Fruit fly (Drosophila melanogaster) whole organism, embryonic: ENCODE measurements around the gene CG6951.

Experiments
- BEAF-32 ChIP-seq: fragments of 200-800 bp; sonication (Bioruptor generic); optimal IDR thresholded peaks from 3 replicates; lab custom pipeline; 2017; ENCODE audit warnings: missing biosample characterization, missing genetic modification characterization, mild to moderate bottlenecking, moderate library complexity, missing genetic modification reagents
- CG1024 ChIP-seq: fragments of 200-800 bp; sonication (Bioruptor generic); IDR thresholded peaks from 2 replicates; pipeline ENCODE4 v1.3.6; 2022; ENCODE audit warnings: missing biosample characterization, missing genetic modification characterization
- CG10267 ChIP-seq: fragments of 200-800 bp; sonication (Bioruptor generic); optimal IDR thresholded peaks from 2 replicates; lab custom pipeline; 2018; ENCODE audit warnings: missing biosample characterization, mild to moderate bottlenecking, missing genetic modification characterization, moderate library complexity
- CG10543 ChIP-seq: fragments of 200-800 bp; sonication (Bioruptor generic); optimal IDR thresholded peaks from 3 replicates; lab custom pipeline; 2017; ENCODE audit warnings: missing biosample characterization, mild to moderate bottlenecking, missing genetic modification characterization, moderate library complexity
- CG13287 ChIP-seq: fragments of 200-800 bp; sonication (Bioruptor generic); IDR thresholded peaks from 2 replicates; pipeline ENCODE4 v1.3.6; 2022; ENCODE audit warnings: missing biosample characterization, missing genetic modification characterization; ENCODE audit not compliant: partially characterized antibody
- CG13624 ChIP-seq: fragments of 200-800 bp; sonication (Bioruptor generic); optimal IDR thresholded peaks from 2 replicates; lab custom pipeline; 2016; ENCODE audit warnings: missing biosample characterization, missing genetic modification characterization
- CG15514 ChIP-seq: fragments of 200-800 bp; sonication (Bioruptor generic); optimal IDR thresholded peaks from 3 replicates; lab custom pipeline; 2017; ENCODE audit warnings: missing biosample characterization, missing genetic modification characterization, mild to moderate bottlenecking, moderate library complexity, missing genetic modification reagents
- CG15601 ChIP-seq: fragments of 200-800 bp; sonication (Bioruptor generic); optimal IDR thresholded peaks from 3 replicates; lab custom pipeline; 2019; ENCODE audit warnings: missing biosample characterization, mild to moderate bottlenecking, missing genetic modification characterization, moderate library complexity
- CG17359 ChIP-seq: fragments of 200-800 bp; sonication (Bioruptor generic); optimal IDR thresholded peaks from 3 replicates; lab custom pipeline; 2018; ENCODE audit warnings: missing biosample characterization, mild to moderate bottlenecking, missing genetic modification characterization, moderate library complexity
- CG17385 ChIP-seq: fragments of 200-800 bp; sonication (Bioruptor generic); optimal IDR thresholded peaks from 3 replicates; lab custom pipeline; 2018; ENCODE audit warnings: missing biosample characterization, mild to moderate bottlenecking, missing genetic modification characterization
- CG2116 ChIP-seq: fragments of 200-800 bp; sonication (Bioruptor generic); optimal IDR thresholded peaks from 3 replicates; lab custom pipeline; 2018; ENCODE audit warnings: missing biosample characterization, mild to moderate bottlenecking, missing genetic modification characterization
- CG32532 ChIP-seq: fragments of 200-800 bp; sonication (Bioruptor generic); IDR thresholded peaks from 2 replicates; pipeline ENCODE4 v1.3.6; 2022; ENCODE audit warnings: missing biosample characterization, missing genetic modification characterization
- CG34376 ChIP-seq: fragments of 200-800 bp; sonication (Bioruptor generic); optimal IDR thresholded peaks from 2 replicates; lab custom pipeline; 2018; ENCODE audit warnings: missing biosample characterization, mild to moderate bottlenecking, missing genetic modification characterization
- CG3726 ChIP-seq: fragments of 200-800 bp; sonication (Bioruptor generic); IDR thresholded peaks from 3 replicates; pipeline ENCODE4, ENCODE4 v1.3.6; 2022; ENCODE audit warnings: missing biosample characterization, missing genetic modification characterization
- CG4617 ChIP-seq: fragments of 200-800 bp; sonication (Bioruptor generic); optimal IDR thresholded peaks from 3 replicates; lab custom pipeline; 2016; ENCODE audit warnings: missing biosample characterization, missing genetic modification characterization, borderline replicate concordance
- CG6272 ChIP-seq: fragments of 200-800 bp; sonication (Bioruptor generic); IDR thresholded peaks from 2 replicates; pipeline ENCODE4 v1.3.6; 2022; ENCODE audit warnings: missing biosample characterization, missing genetic modification characterization
- CG8290 ChIP-seq, 3 experiments: fragments of 200-800 bp; sonication (Bioruptor generic); optimal IDR thresholded peaks; 2 replicates each; lab custom pipeline; 2016 to 2019; ENCODE audit warnings: missing biosample characterization in 3 of 3, missing genetic modification characterization in 3 of 3, mild to moderate bottlenecking in 2 of 3, moderate library complexity in 1 of 3
- Camta ChIP-seq: fragments of 200-800 bp; sonication (Bioruptor generic); optimal IDR thresholded peaks from 2 replicates; lab custom pipeline; 2016; ENCODE audit warnings: missing biosample characterization, missing genetic modification characterization
- D19B ChIP-seq: fragments of 200-800 bp; sonication (Bioruptor generic); optimal IDR thresholded peaks from 2 replicates; lab custom pipeline; 2017; ENCODE audit warnings: missing biosample characterization, mild to moderate bottlenecking, missing genetic modification characterization
- Dip3 ChIP-seq: fragments of 200-800 bp; sonication (Bioruptor generic); optimal IDR thresholded peaks from 3 replicates; lab custom pipeline; 2016; ENCODE audit warnings: missing biosample characterization, missing genetic modification characterization
- E2f1 ChIP-seq: fragments of 200-800 bp; sonication (Bioruptor generic); IDR thresholded peaks from 2 replicates; pipeline ENCODE4 v1.3.6; 2022; ENCODE audit warnings: missing biosample characterization, missing genetic modification characterization
- Fer1 ChIP-seq: fragments of 200-800 bp; sonication (Bioruptor generic); optimal IDR thresholded peaks from 2 replicates; lab custom pipeline; 2017; ENCODE audit warnings: missing biosample characterization, mild to moderate bottlenecking, missing genetic modification characterization
- HLH3B ChIP-seq: fragments of 200-800 bp; sonication (Bioruptor generic); IDR thresholded peaks from 2 replicates; pipeline ENCODE4 v1.3.6; 2022; ENCODE audit warnings: missing biosample characterization, missing genetic modification characterization
- Jarid2 ChIP-seq: fragments of 200-800 bp; sonication (Bioruptor generic); optimal IDR thresholded peaks from 3 replicates; lab custom pipeline; 2017; ENCODE audit warnings: mild to moderate bottlenecking, missing biosample characterization, missing genetic modification reagents, missing genetic modification characterization
- Lim3 ChIP-seq: fragments of 200-800 bp; sonication (Bioruptor generic); IDR thresholded peaks from 2 replicates; pipeline ENCODE4 v1.3.6; 2022; ENCODE audit warnings: missing biosample characterization, missing genetic modification characterization
- Mad ChIP-seq: fragments of 200-800 bp; sonication (Bioruptor generic); optimal IDR thresholded peaks from 2 replicates; lab custom pipeline; 2016; ENCODE audit warnings: missing biosample characterization, missing genetic modification characterization
- Med ChIP-seq: fragments of 200-800 bp; sonication (Bioruptor generic); peaks from one replicate; lab custom pipeline; 2016; ENCODE audit warnings: missing biosample characterization, missing genetic modification characterization, mild to moderate bottlenecking, inconsistent platforms, moderate library complexity
- NC2β ChIP-seq: fragments of 200-800 bp; sonication (Bioruptor generic); optimal IDR thresholded peaks from 2 replicates; lab custom pipeline; 2016; ENCODE audit warnings: missing biosample characterization, missing genetic modification characterization
- Neu2 ChIP-seq: fragments of 200-800 bp; sonication (Bioruptor generic); optimal IDR thresholded peaks from 3 replicates; lab custom pipeline; 2016; ENCODE audit warnings: missing biosample characterization, missing genetic modification characterization, borderline replicate concordance
- Optix ChIP-seq: fragments of 200-800 bp; sonication (Bioruptor generic); IDR thresholded peaks from 3 replicates; pipeline ENCODE4 v1.3.6; 2022; ENCODE audit warnings: missing biosample characterization, missing genetic modification characterization
- Rfx ChIP-seq: fragments of 200-800 bp; sonication (Bioruptor generic); IDR thresholded peaks from 2 replicates; pipeline ENCODE4 v1.3.6; 2022; ENCODE audit warnings: missing biosample characterization, missing genetic modification characterization
- Rx ChIP-seq: fragments of 200-800 bp; sonication (Bioruptor generic); IDR thresholded peaks from 2 replicates; pipeline ENCODE4 v1.3.6; 2022; ENCODE audit warnings: missing biosample characterization, missing genetic modification characterization
- Spps ChIP-seq: fragments of 200-800 bp; sonication (Bioruptor generic); optimal IDR thresholded peaks from 2 replicates; lab custom pipeline; 2018; ENCODE audit warnings: missing biosample characterization, mild to moderate bottlenecking, missing genetic modification characterization
- Stat92E ChIP-seq, 3 experiments: fragments of >200 bp in 2 of 3; fragments of 200-800 bp in 1 of 3; sonication (Bioruptor generic) in 1 of 3; optimal IDR thresholded peaks; 2 replicates each; lab custom pipeline; 2017 to 2019; ENCODE audit warnings: missing biosample characterization in 3 of 3, missing genetic modification characterization in 3 of 3, mild to moderate bottlenecking in 1 of 3, moderate library complexity in 1 of 3
- Taf1 ChIP-seq: fragments of 200-800 bp; sonication (Bioruptor generic); IDR thresholded peaks from 2 replicates; pipeline ENCODE4 v1.3.6; 2022; ENCODE audit warnings: missing biosample characterization, missing genetic modification characterization
- ase ChIP-seq: fragments of 200-800 bp; sonication (Bioruptor generic); IDR thresholded peaks from 3 replicates; pipeline ENCODE4 v1.3.6; 2022; ENCODE audit warnings: missing biosample characterization, missing genetic modification characterization
- caup ChIP-seq: fragments of 200-800 bp; sonication (Bioruptor generic); optimal IDR thresholded peaks from 3 replicates; lab custom pipeline; 2017; ENCODE audit warnings: missing biosample characterization, mild to moderate bottlenecking, missing genetic modification characterization, moderate library complexity; ENCODE audit not compliant: severe bottlenecking
- chinmo ChIP-seq: fragments of 200-800 bp; sonication (Bioruptor generic); IDR thresholded peaks from 4 replicates; pipeline ENCODE4 v1.3.6; 2022; ENCODE audit warnings: missing biosample characterization, missing genetic modification characterization; ENCODE audit not compliant: partially characterized antibody
- dati ChIP-seq: fragments of 200-800 bp; sonication (Bioruptor generic); IDR thresholded peaks from 2 replicates; pipeline ENCODE4 v1.3.6; 2022; ENCODE audit warnings: missing biosample characterization, missing genetic modification characterization
- fu2 ChIP-seq: fragments of 200-800 bp; sonication (Bioruptor generic); optimal IDR thresholded peaks from 2 replicates; lab custom pipeline; 2016; ENCODE audit warnings: missing biosample characterization, missing genetic modification characterization
- gcm ChIP-seq: fragments of 200-800 bp; sonication (Bioruptor generic); optimal IDR thresholded peaks from 2 replicates; lab custom pipeline; 2019; ENCODE audit warnings: missing biosample characterization, mild to moderate bottlenecking, missing genetic modification characterization, moderate library complexity
- hth ChIP-seq: fragments of >200 bp; optimal IDR thresholded peaks from 2 replicates; lab custom pipeline; 2017; ENCODE audit warnings: inconsistent platforms
- p53 ChIP-seq: fragments of 200-800 bp; sonication (Bioruptor generic); optimal IDR thresholded peaks from 2 replicates; lab custom pipeline; 2016; ENCODE audit warnings: missing biosample characterization, missing genetic modification characterization
- pita ChIP-seq: fragments of 200-800 bp; sonication (Bioruptor generic); optimal IDR thresholded peaks from 2 replicates; lab custom pipeline; 2017; ENCODE audit warnings: missing biosample characterization, mild to moderate bottlenecking, missing genetic modification characterization
- psq ChIP-seq: fragments of 200-800 bp; sonication (Bioruptor generic); optimal IDR thresholded peaks from 2 replicates; lab custom pipeline; 2017; ENCODE audit warnings: missing biosample characterization, missing genetic modification characterization
- ro ChIP-seq: fragments of 200-800 bp; sonication (Bioruptor generic); IDR thresholded peaks from 2 replicates; pipeline ENCODE4 v1.3.6; 2022; ENCODE audit warnings: missing biosample characterization, missing genetic modification characterization
- row ChIP-seq: fragments of 200-800 bp; sonication (Bioruptor generic); IDR thresholded peaks from 3 replicates; pipeline ENCODE4 v1.3.6; 2022; ENCODE audit warnings: missing biosample characterization, missing genetic modification characterization
- sens-2 ChIP-seq: fragments of 200-800 bp; sonication (Bioruptor generic); IDR thresholded peaks from 2 replicates; pipeline ENCODE4 v1.3.6; 2022; ENCODE audit warnings: missing biosample characterization, missing genetic modification characterization
- ttk ChIP-seq: fragments of 200-800 bp; sonication (Bioruptor generic); IDR thresholded peaks from 2 replicates; pipeline ENCODE4 v2.1.2; 2022; ENCODE audit warnings: missing biosample characterization, missing genetic modification characterization
- zf30C ChIP-seq: fragments of 200-800 bp; sonication (Bioruptor generic); optimal IDR thresholded peaks from 3 replicates; lab custom pipeline; 2018; ENCODE audit warnings: missing biosample characterization, mild to moderate bottlenecking, missing genetic modification characterization

The CG6951 gene

dm6 chr3L:20198138-20198559 is 42.9 kb upstream of the CG6951 start, which contains the start of gene CG42674 (continued):
- TF ChIP-seq CG17359 (tag; lab: Kevin White, UChicago) (no peak), gcm (GFP tag; lab: Kevin White, UChicago) (no peak), Mad (GFP tag; lab: Kevin White, UChicago) (no peak), Dip3 (GFP tag; lab: Kevin White, UChicago) (no peak), CG10543 (GFP tag; lab: Kevin White, UChicago) (peak; percentile 5), Lim3 (GFP tag; lab: Robert Waterston, UW) (no peak), Rfx (GFP tag; lab: Robert Waterston, UW) (peak; percentile 38; the same call in 1 of the 2 replicates), Rx (GFP tag; lab: Robert Waterston, UW) (no peak), Jarid2 (GFP tag; lab: Kevin White, UChicago) (peak; percentile 89), NC2β (GFP tag; lab: Kevin White, UChicago) (no peak), CG32532 (GFP tag; lab: Robert Waterston, UW) (0 out of 2 replicates have a peak, but pooled peaks have one; percentile 15), Med (GFP tag; lab: Kevin White, UChicago) (peak; percentile 60), E2f1 (no peak), row (GFP tag; lab: Robert Waterston, UW) (peak; percentile 9; the same call in 1 of the 3 replicates), Fer1 (GFP tag; lab: Kevin White, UChicago) (peak; percentile 2), Neu2 (GFP tag; lab: Kevin White, UChicago) (no peak), CG3726 (GFP tag; lab: Robert Waterston, UW) (no peak), CG17385 (GFP tag; lab: Kevin White, UChicago) (peak; percentile 9), CG10267 (tag; lab: Kevin White, UChicago) (no peak), HLH3B (GFP tag; lab: Robert Waterston, UW) (no peak), CG4617 (GFP tag; lab: Kevin White, UChicago) (no peak), ttk (GFP tag; lab: Robert Waterston, UW) (no peak), CG6272 (GFP tag; lab: Robert Waterston, UW) (no peak), dati (GFP tag; lab: Robert Waterston, UW) (no peak), fu2 (GFP tag; lab: Kevin White, UChicago) (no peak), CG13624 (GFP tag; lab: Kevin White, UChicago) (peak; percentile 62), CG15601 (tag; lab: Kevin White, UChicago) (peak; percentile 60), CG13287 (GFP tag; lab: Robert Waterston, UW) (peak; percentile 37; the same call in 1 of the 2 replicates), pita (no peak), Stat92E (GFP tag; optimal IDR thresholded peaks at IDR 0.05; lab: Kevin White, UChicago) (no peak), D19B (GFP tag; lab: Kevin White, UChicago) (peak; percentile 39), CG2116 (GFP tag; lab: Kevin White, UChicago) (no peak), CG15514 (GFP tag; lab: Kevin White, UChicago) (peak; percentile 94), Optix (no peak), ro (GFP tag; lab: Robert Waterston, UW) (no peak), p53 (GFP tag; lab: Kevin White, UChicago) (no peak), BEAF-32 (GFP tag; lab: Kevin White, UChicago) (no peak), psq (no peak), caup (GFP tag; lab: Kevin White, UChicago) (peak; percentile 3), Camta (no peak), Taf1 (GFP tag; lab: Robert Waterston, UW) (no peak), chinmo (GFP tag; lab: Robert Waterston, UW) (peak; percentile 60; the same call in 1 of the 4 replicates), sens-2 (GFP tag; lab: Robert Waterston, UW) (no peak), CG1024 (GFP tag; lab: Robert Waterston, UW) (no peak), Spps (tag; lab: Kevin White, UChicago) (no peak), ase (0 out of 3 replicates have a peak, but pooled peaks have one; percentile 8), CG8290 (GFP tag; optimal IDR thresholded peaks at IDR 0.05; lab: Kevin White, UChicago) (no peak), CG8290 (tag; optimal IDR thresholded peaks at IDR 0.05; lab: Kevin White, UChicago) (no peak), CG34376 (peak; percentile 54), zf30C (GFP tag; lab: Kevin White, UChicago) (no peak), hth (no peak)
